Worm (Caenorhabditis elegans) whole organism, L1 larva: Measurements from ENCODE around the gene Y22D7AL.6.
A peak's percentile ranks its signal among the peaks of the same experiment; 100 is the strongest.

ENCODE experiments used
- C04F5.9 ChIP-seq: sonication (generic microtip); optimal IDR thresholded peaks from 2 replicates; lab custom pipeline; 2016; ENCODE audit warnings: missing genetic modification characterization, missing compliant biosample characterization
- F16B12.6 ChIP-seq: fragments of 150-350 bp; optimal IDR thresholded peaks from 2 replicates; lab custom pipeline; 2014; ENCODE audit warnings: missing biosample characterization, missing genetic modification characterization
- aha-1 ChIP-seq: fragments of 150-350 bp; optimal IDR thresholded peaks from 2 replicates; lab custom pipeline; 2014; ENCODE audit warnings: missing biosample characterization, missing genetic modification characterization
- alr-1 ChIP-seq: fragments of 200-800 bp; sonication (Bioruptor generic); optimal IDR thresholded peaks from 2 replicates; lab custom pipeline; 2018; ENCODE audit warnings: borderline replicate concordance, mild to moderate bottlenecking, missing genetic modification characterization, missing compliant biosample characterization
- aly-2 ChIP-seq: fragments of 150-350 bp; optimal IDR thresholded peaks from 2 replicates; lab custom pipeline; 2014; ENCODE audit warnings: missing biosample characterization, missing genetic modification characterization
- ama-1 ChIP-seq: fragments of 150-350 bp; optimal IDR thresholded peaks from 2 replicates; lab custom pipeline; 2014
- blmp-1 ChIP-seq: fragments of 150-350 bp; optimal IDR thresholded peaks from 2 replicates; lab custom pipeline; 2014; ENCODE audit warnings: missing biosample characterization, missing genetic modification characterization
- ceh-63 ChIP-seq: fragments of 200-800 bp; sonication (Bioruptor generic); optimal IDR thresholded peaks from 2 replicates; lab custom pipeline; 2018; ENCODE audit warnings: mild to moderate bottlenecking, missing genetic modification characterization, missing compliant biosample characterization
- ceh-82 ChIP-seq, 3 experiments: fragments of 150-350 bp in 1 of 3; sonication (generic microtip) in 2 of 3; optimal IDR thresholded peaks; 2 replicates each; lab custom pipeline; 2014 to 2017; ENCODE audit warnings: missing biosample characterization in 3 of 3, missing genetic modification characterization in 3 of 3
- ceh-88 ChIP-seq: fragments of 200-800 bp; sonication (Bioruptor generic); IDR thresholded peaks from 2 replicates; pipeline ENCODE4 v1.3.6; 2022; ENCODE audit warnings: missing genetic modification characterization, missing compliant biosample characterization
- ceh-90 ChIP-seq: sonication (generic microtip); optimal IDR thresholded peaks from 2 replicates; lab custom pipeline; 2016; ENCODE audit warnings: missing genetic modification characterization, missing compliant biosample characterization
- ces-1 ChIP-seq: fragments of 150-350 bp; optimal IDR thresholded peaks from 2 replicates; lab custom pipeline; 2014; ENCODE audit warnings: missing biosample characterization, missing genetic modification reagents, missing genetic modification characterization
- dpl-1 ChIP-seq, 3 experiments: fragments of 150-350 bp in 2 of 3; sonication (generic microtip) in 1 of 3; optimal IDR thresholded peaks; 2 replicates each; lab custom pipeline; 2014 to 2017; ENCODE audit warnings: missing biosample characterization in 3 of 3, missing genetic modification characterization in 3 of 3, missing genetic modification reagents in 3 of 3
- dsc-1 ChIP-seq: sonication (generic microtip); optimal IDR thresholded peaks from 2 replicates; lab custom pipeline; 2016; ENCODE audit warnings: mild to moderate bottlenecking, missing genetic modification characterization, missing compliant biosample characterization
- efl-3 ChIP-seq: fragments of 200-800 bp; sonication (Bioruptor generic); optimal IDR thresholded peaks from 2 replicates; lab custom pipeline; 2018; ENCODE audit warnings: mild to moderate bottlenecking, missing genetic modification characterization, missing compliant biosample characterization
- egl-13 ChIP-seq: sonication (generic microtip); optimal IDR thresholded peaks from 2 replicates; lab custom pipeline; 2016; ENCODE audit warnings: missing genotype, missing genetic modification reagents, missing genetic modification characterization, missing compliant biosample characterization
- egl-27 ChIP-seq, 2 experiments: fragments of 150-350 bp in 1 of 2; sonication (generic microtip); optimal IDR thresholded peaks; 3 replicates each; lab custom pipeline; 2017 to 2018; ENCODE audit warnings: missing biosample characterization in 2 of 2, missing genetic modification characterization in 2 of 2, missing genetic modification reagents in 2 of 2
- elt-3 ChIP-seq, 6 experiments: fragments of 150-350 bp in 1 of 6; sonication (generic microtip); optimal IDR thresholded peaks; 2 replicates each; lab custom pipeline; 2017 to 2018; ENCODE audit warnings: missing biosample characterization in 6 of 6, missing genetic modification characterization in 6 of 6, inconsistent platforms in 1 of 6
- ets-5 ChIP-seq: fragments of 200-800 bp; sonication (Bioruptor generic); IDR thresholded peaks from 2 replicates; pipeline ENCODE4 v1.3.6; 2022; ENCODE audit warnings: missing genetic modification characterization, missing compliant biosample characterization
- fkh-4 ChIP-seq: sonication (generic microtip); optimal IDR thresholded peaks from 2 replicates; lab custom pipeline; 2016; ENCODE audit warnings: missing compliant biosample characterization, missing genetic modification characterization, borderline replicate concordance
- fkh-8 ChIP-seq: sonication (generic microtip); optimal IDR thresholded peaks from 2 replicates; lab custom pipeline; 2016; ENCODE audit warnings: mild to moderate bottlenecking, missing genetic modification characterization, missing compliant biosample characterization
- fos-1 ChIP-seq: fragments of 150-350 bp; optimal IDR thresholded peaks from 2 replicates; lab custom pipeline; 2014; ENCODE audit warnings: missing biosample characterization, missing genetic modification characterization
- grh-1 ChIP-seq: fragments of 200-800 bp; sonication (Bioruptor generic); IDR thresholded peaks from 2 replicates; pipeline ENCODE4 v1.3.6; 2022; ENCODE audit warnings: missing genetic modification reagents, missing genetic modification characterization, missing compliant biosample characterization
- hlh-4 ChIP-seq: sonication (generic microtip); optimal IDR thresholded peaks from 2 replicates; lab custom pipeline; 2016; ENCODE audit warnings: mild to moderate bottlenecking, missing genetic modification characterization, missing compliant biosample characterization
- hpl-2 ChIP-seq: fragments of 150-350 bp; optimal IDR thresholded peaks from 2 replicates; lab custom pipeline; 2014; ENCODE audit warnings: missing biosample characterization, missing genetic modification reagents, missing genetic modification characterization
- irx-1 ChIP-seq: sonication (generic microtip); optimal IDR thresholded peaks from 2 replicates; lab custom pipeline; 2016; ENCODE audit warnings: missing genetic modification characterization, missing compliant biosample characterization
- isw-1 ChIP-seq: fragments of 200-800 bp; sonication (Bioruptor generic); IDR thresholded peaks from 2 replicates; pipeline ENCODE4 v1.3.6; 2022; ENCODE audit warnings: missing genetic modification characterization, missing compliant biosample characterization
- mdl-1 ChIP-seq, 2 experiments: fragments of 150-350 bp; optimal IDR thresholded peaks; 2 replicates each; lab custom pipeline; 2014 to 2017; ENCODE audit warnings: missing biosample characterization in 2 of 2, missing genetic modification characterization in 2 of 2, inconsistent platforms in 1 of 2
- mef-2 ChIP-seq: fragments of 150-350 bp; optimal IDR thresholded peaks from 2 replicates; lab custom pipeline; 2014; ENCODE audit warnings: missing biosample characterization, missing genetic modification characterization
- nhr-11 ChIP-seq: fragments of 150-350 bp; optimal IDR thresholded peaks from 2 replicates; lab custom pipeline; 2014; ENCODE audit warnings: missing biosample characterization, missing genetic modification characterization
- nhr-20 ChIP-seq: sonication (generic microtip); optimal IDR thresholded peaks from 2 replicates; lab custom pipeline; 2016; ENCODE audit warnings: mild to moderate bottlenecking, missing genetic modification characterization, missing compliant biosample characterization
- nhr-28 ChIP-seq: fragments of 150-350 bp; optimal IDR thresholded peaks from 2 replicates; lab custom pipeline; 2014; ENCODE audit warnings: missing biosample characterization, missing genetic modification characterization
- nhr-71 ChIP-seq: sonication (generic microtip); optimal IDR thresholded peaks from 2 replicates; lab custom pipeline; 2016; ENCODE audit warnings: mild to moderate bottlenecking, missing genetic modification characterization, moderate library complexity, missing compliant biosample characterization
- nhr-76 ChIP-seq: sonication (generic microtip); optimal IDR thresholded peaks from 2 replicates; lab custom pipeline; 2017; ENCODE audit warnings: missing biosample characterization, missing genetic modification characterization
- nhr-77 ChIP-seq: fragments of 150-350 bp; optimal IDR thresholded peaks from 2 replicates; lab custom pipeline; 2014; ENCODE audit warnings: missing biosample characterization, missing genetic modification characterization
- nhr-85 ChIP-seq: sonication (generic microtip); peaks from one replicate; lab custom pipeline; 2016; ENCODE audit warnings: missing genetic modification characterization, inconsistent platforms, missing compliant biosample characterization
- nhr-90 ChIP-seq: sonication (generic microtip); optimal IDR thresholded peaks from 2 replicates; lab custom pipeline; 2016; ENCODE audit warnings: mild to moderate bottlenecking, missing genetic modification characterization, missing compliant biosample characterization; ENCODE audit not compliant: poor library complexity
- pqm-1 ChIP-seq: sonication (generic microtip); optimal IDR thresholded peaks from 3 replicates; lab custom pipeline; 2017; ENCODE audit warnings: missing biosample characterization, missing genetic modification characterization
- rnt-1 ChIP-seq: sonication (generic microtip); optimal IDR thresholded peaks from 2 replicates; lab custom pipeline; 2016; ENCODE audit warnings: mild to moderate bottlenecking, missing genetic modification characterization, moderate library complexity, missing compliant biosample characterization
- skn-1 ChIP-seq: fragments of 150-350 bp; optimal IDR thresholded peaks from 2 replicates; lab custom pipeline; 2014; ENCODE audit warnings: missing biosample characterization, missing genetic modification characterization
- snpc-4 ChIP-seq: fragments of 150-350 bp; optimal IDR thresholded peaks from 2 replicates; lab custom pipeline; 2014; ENCODE audit warnings: missing biosample characterization, missing genetic modification characterization
- sox-4 ChIP-seq: sonication (generic microtip); optimal IDR thresholded peaks from 2 replicates; lab custom pipeline; 2016; ENCODE audit warnings: missing genetic modification characterization, missing compliant biosample characterization
- sptf-1 ChIP-seq: fragments of 150-350 bp; optimal IDR thresholded peaks from 2 replicates; lab custom pipeline; 2014; ENCODE audit warnings: missing biosample characterization, missing genetic modification characterization
- sup-37 ChIP-seq: fragments of 200-800 bp; sonication (Bioruptor generic); optimal IDR thresholded peaks from 2 replicates; lab custom pipeline; 2018; ENCODE audit warnings: mild to moderate bottlenecking, missing genetic modification characterization, missing compliant biosample characterization
- swsn-7 ChIP-seq: sonication (generic microtip); optimal IDR thresholded peaks from 2 replicates; lab custom pipeline; 2016; ENCODE audit warnings: missing genetic modification characterization, missing compliant biosample characterization
- tbx-2 ChIP-seq: sonication (generic microtip); optimal IDR thresholded peaks from 2 replicates; lab custom pipeline; 2016; ENCODE audit warnings: missing genetic modification characterization, missing compliant biosample characterization
- unc-130 ChIP-seq: fragments of 150-350 bp; optimal IDR thresholded peaks from 2 replicates; lab custom pipeline; 2017; ENCODE audit warnings: missing biosample characterization, missing genetic modification characterization, inconsistent platforms
- unc-62 ChIP-seq: fragments of 150-350 bp; optimal IDR thresholded peaks from 2 replicates; lab custom pipeline; 2014; ENCODE audit warnings: missing biosample characterization, missing genetic modification reagents, missing genetic modification characterization
- unc-86 ChIP-seq: sonication (generic microtip); optimal IDR thresholded peaks from 2 replicates; lab custom pipeline; 2016; ENCODE audit warnings: missing genetic modification characterization, missing compliant biosample characterization
- unc-98 ChIP-seq: fragments of 200-800 bp; sonication (Bioruptor generic); IDR thresholded peaks from 2 replicates; pipeline ENCODE4 v1.3.6; 2022; ENCODE audit warnings: missing genetic modification characterization, missing compliant biosample characterization
- vab-15 ChIP-seq: sonication (generic microtip); optimal IDR thresholded peaks from 2 replicates; lab custom pipeline; 2017; ENCODE audit warnings: missing genotype, mild to moderate bottlenecking, missing genetic modification characterization, missing compliant biosample characterization
- xbp-1 ChIP-seq: sonication (generic microtip); optimal IDR thresholded peaks from 2 replicates; lab custom pipeline; 2016; ENCODE audit warnings: missing genetic modification characterization, missing compliant biosample characterization
- zag-1 ChIP-seq: fragments of 150-350 bp; optimal IDR thresholded peaks from 2 replicates; lab custom pipeline; 2014; ENCODE audit warnings: missing biosample characterization, missing genetic modification characterization
- ztf-11 ChIP-seq, 2 experiments: sonication (generic microtip); optimal IDR thresholded peaks; 2 replicates each; lab custom pipeline; 2016 to 2017; ENCODE audit warnings: missing genetic modification characterization in 2 of 2, missing biosample characterization in 1 of 2, missing compliant biosample characterization in 1 of 2
- ztf-4 ChIP-seq: fragments of 150-350 bp; optimal IDR thresholded peaks from 2 replicates; lab custom pipeline; 2014; ENCODE audit warnings: missing biosample characterization, missing genetic modification characterization

Y22D7AL.6 gene

DNA sequence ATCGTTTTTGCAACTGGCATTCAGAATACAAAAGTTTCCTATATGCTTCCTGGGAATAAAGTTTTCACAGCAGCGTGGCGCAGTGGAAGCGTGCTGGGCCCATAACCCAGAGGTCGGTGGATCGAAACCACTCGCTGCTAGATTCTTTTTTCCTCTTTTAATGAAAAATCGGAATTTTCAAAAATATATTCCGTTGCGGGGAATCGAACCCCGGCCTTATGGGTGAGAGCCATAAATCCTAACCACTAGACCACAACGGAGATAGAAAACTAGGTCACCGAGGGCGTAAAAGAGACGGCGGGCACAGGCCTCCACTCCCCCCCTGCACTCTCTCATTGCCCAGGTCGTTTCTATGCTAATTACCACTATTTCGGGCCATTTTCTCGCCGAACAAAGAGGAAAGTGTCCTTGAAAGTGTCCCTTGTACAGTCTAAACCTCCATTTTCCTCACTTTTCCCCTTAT lies at the start of gene Y22D7AL.6:
Gene Y22D7AL.6, plus strand, starts transcription at position 413 of the 463 bp plus-strand sequence.
- TF ChIP-seq ztf-11 (tag; optimal IDR thresholded peaks at IDR 0.05; lab: Kevin White, UChicago) (peak in 1 of 2 experiments; percentile 14), mef-2 (tag; lab: Kevin White, UChicago) (no peak), ces-1 (GFP tag; lab: Kevin White, UChicago) (no peak), ceh-63 (GFP tag; lab: Kevin White, UChicago) (no peak), efl-3 (GFP tag; lab: Kevin White, UChicago) (no peak), grh-1 (GFP tag; lab: Robert Waterston, UW) (no peak), C04F5.9 (no peak), irx-1 (tag; lab: Kevin White, UChicago) (no peak), nhr-71 (tag; lab: Kevin White, UChicago) (peak; percentile 49), nhr-77 (tag; lab: Kevin White, UChicago) (no peak), mdl-1 (tag; optimal IDR thresholded peaks at IDR 0.05; lab: Kevin White, UChicago) (peak in 1 of 2 experiments; percentile 21), fkh-8 (peak; percentile 13), ceh-82 (tag; optimal IDR thresholded peaks at IDR 0.05; lab: Kevin White, UChicago) (peak in 1 of 3 experiments; percentile 13), ceh-88 (no peak), sptf-1 (tag; lab: Kevin White, UChicago) (no peak), unc-98 (GFP tag; lab: Robert Waterston, UW) (no peak), nhr-90 (tag; lab: Kevin White, UChicago) (peak; percentile 46), F16B12.6 (tag; lab: Kevin White, UChicago) (no peak), ama-1 (lab: Kevin White, UChicago) (no peak), ceh-90 (no peak), fkh-4 (tag; lab: Kevin White, UChicago) (no peak), aly-2 (tag; lab: Kevin White, UChicago) (no peak), tbx-2 (tag; lab: Kevin White, UChicago) (peak; percentile 24), hpl-2 (GFP tag; lab: Kevin White, UChicago) (no peak), sup-37 (GFP tag; lab: Kevin White, UChicago) (no peak), nhr-85 (peak; percentile 89), egl-27 (tag; optimal IDR thresholded peaks at IDR 0.05; lab: Kevin White, UChicago) (no peak), fos-1 (no peak), xbp-1 (tag; lab: Kevin White, UChicago) (peak; percentile 36), aha-1 (no peak), pqm-1 (tag; lab: Kevin White, UChicago) (no peak), hlh-4 (tag; lab: Kevin White, UChicago) (no peak), ztf-4 (tag; lab: Kevin White, UChicago) (no peak), dsc-1 (tag; lab: Kevin White, UChicago) (peak; percentile 13), nhr-11 (tag; lab: Kevin White, UChicago) (no peak), unc-130 (no peak), snpc-4 (tag; lab: Kevin White, UChicago) (no peak), unc-86 (tag; lab: Kevin White, UChicago) (no peak), unc-62 (GFP tag; lab: Kevin White, UChicago) (no peak), swsn-7 (tag; lab: Kevin White, UChicago) (peak; percentile 6), nhr-20 (tag; lab: Kevin White, UChicago) (peak; percentile 8), nhr-28 (tag; lab: Kevin White, UChicago) (no peak), rnt-1 (tag; lab: Kevin White, UChicago) (peak; percentile 26), elt-3 (tag; optimal IDR thresholded peaks at IDR 0.05; lab: Kevin White, UChicago) (no peak), ets-5 (GFP tag; lab: Robert Waterston, UW) (no peak), isw-1 (GFP tag; lab: Robert Waterston, UW) (no peak), dpl-1 (GFP tag; optimal IDR thresholded peaks at IDR 0.05; lab: Kevin White, UChicago) (no peak), nhr-76 (tag; lab: Kevin White, UChicago) (no peak), egl-13 (tag; lab: Kevin White, UChicago) (no peak), vab-15 (tag; lab: Kevin White, UChicago) (no peak), alr-1 (no peak), blmp-1 (tag; lab: Kevin White, UChicago) (peak; percentile 86), zag-1 (no peak), sox-4 (tag; lab: Kevin White, UChicago) (no peak), skn-1 (peak; percentile 21)
